Worm (Caenorhabditis elegans): ENCODE measurements around the gene srx-54.

DNA sequence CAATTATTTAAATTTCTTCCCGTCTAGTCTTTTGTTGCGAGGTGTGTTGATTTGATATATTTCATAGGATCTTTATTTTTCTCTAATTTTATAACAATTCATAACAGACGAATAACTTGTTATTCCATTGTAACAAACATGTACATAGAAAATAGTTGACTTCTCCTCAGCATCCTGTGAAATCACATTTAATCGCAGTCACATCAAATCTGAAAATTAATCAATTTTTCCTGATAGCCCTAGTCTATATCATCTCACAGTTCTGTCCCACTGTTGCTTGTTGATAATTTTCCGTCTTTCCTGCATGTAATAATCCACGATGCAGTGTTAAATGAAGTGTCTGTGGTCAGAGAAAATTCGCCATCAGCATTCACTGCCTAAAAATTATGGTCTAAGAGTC is 12.8 kb downstream of the srx-54 start:
- no peak for TF ChIP-seq ceh-16 (tag; optimal IDR thresholded peaks at IDR 0.05)
- no peak for TF ChIP-seq mdl-1 (tag; optimal IDR thresholded peaks at IDR 0.05)
- no peak for TF ChIP-seq ztf-4 (tag; optimal IDR thresholded peaks at IDR 0.05)
- no peak for TF ChIP-seq R02D3.7 (tag; optimal IDR thresholded peaks at IDR 0.05)
- no peak for TF ChIP-seq nhr-25 (tag; optimal IDR thresholded peaks at IDR 0.05)
- no peak for TF ChIP-seq ZK546.5 (tag; optimal IDR thresholded peaks at IDR 0.05)
- no peak for TF ChIP-seq sma-9 (GFP tag; optimal IDR thresholded peaks at IDR 0.05)
- no peak for TF ChIP-seq sma-9 (tag; optimal IDR thresholded peaks at IDR 0.05)
- TF ChIP-seq lin-11 (tag; optimal IDR thresholded peaks at IDR 0.05): no peak
- no peak for TF ChIP-seq nhr-77 (tag; optimal IDR thresholded peaks at IDR 0.05)
- TF ChIP-seq skn-1 (tag; optimal IDR thresholded peaks at IDR 0.05): no peak
